Worm (Caenorhabditis elegans) whole organism, late embryonic: ENCODE data around the gene C34C12.9.

Experiments used
- dve-1 ChIP-seq: sonication (generic microtip); optimal IDR thresholded peaks from 2 replicates; lab custom pipeline; 2017; ENCODE audit warnings: antibody characterized with exemption, mild to moderate bottlenecking, missing genetic modification characterization, missing compliant biosample characterization
- hlh-15 ChIP-seq: sonication (generic microtip); optimal IDR thresholded peaks from 2 replicates; lab custom pipeline; 2016; ENCODE audit warnings: missing genetic modification characterization, missing compliant biosample characterization

DNA sequence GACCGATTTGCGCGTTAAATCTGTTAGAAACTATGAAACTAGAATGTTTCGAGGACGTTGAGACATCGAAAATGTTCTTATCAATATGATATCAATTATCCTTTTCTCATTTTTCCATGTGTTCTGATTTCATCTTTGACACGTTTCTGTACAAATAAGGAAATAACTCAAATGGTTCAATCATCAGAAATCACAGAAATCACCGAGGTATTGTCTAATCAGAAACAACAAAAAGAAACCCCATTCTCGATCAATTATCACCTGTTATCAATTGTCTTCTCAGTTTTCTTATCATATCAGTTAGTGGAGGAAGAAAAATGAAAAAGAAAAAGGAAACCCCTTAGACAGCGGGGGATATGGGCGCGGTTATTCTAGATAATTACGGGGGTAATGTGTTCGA lies 40.2 kb downstream of the C34C12.9 start:
- TF ChIP-seq dve-1 (no peak), hlh-15 (tag; lab: Kevin White, UChicago) (no peak)
